Worm (Caenorhabditis elegans) whole organism, young adult: ENCODE data around the gene C17G10.6.

ENCODE experiments used
- B0019.2 ChIP-seq: fragments of 200-800 bp; sonication (Bioruptor generic); conservative IDR thresholded peaks from 2 replicates; pipeline ENCODE4 v1.3.6; 2022; ENCODE audit warnings: missing genetic modification reagents, missing genetic modification characterization, missing compliant biosample characterization
- B0035.1 ChIP-seq: sonication (generic microtip); optimal IDR thresholded peaks from 2 replicates; lab custom pipeline; 2016; ENCODE audit warnings: missing genetic modification characterization, mild to moderate bottlenecking, missing compliant biosample characterization, missing genotype, missing genetic modification reagents
- B0261.1 ChIP-seq: sonication (generic microtip); optimal IDR thresholded peaks from 2 replicates; lab custom pipeline; 2016; ENCODE audit warnings: mild to moderate bottlenecking, missing genetic modification characterization, moderate library complexity, missing compliant biosample characterization
- D2030.7 ChIP-seq: fragments of 200-800 bp; sonication (Bioruptor generic); IDR thresholded peaks from 2 replicates; pipeline ENCODE4 v1.3.6; 2022; ENCODE audit warnings: missing genetic modification reagents, missing genetic modification characterization, missing compliant biosample characterization
- F37B4.10 ChIP-seq: fragments of 200-800 bp; sonication (Bioruptor generic); IDR thresholded peaks from 2 replicates; pipeline ENCODE4 v1.3.6; 2022; ENCODE audit warnings: missing genetic modification characterization, missing compliant biosample characterization
- F52B5.7 ChIP-seq: sonication (generic microtip); optimal IDR thresholded peaks from 2 replicates; lab custom pipeline; 2016; ENCODE audit warnings: mild to moderate bottlenecking, missing genetic modification characterization, missing compliant biosample characterization
- F57C9.4 ChIP-seq: sonication (generic microtip); optimal IDR thresholded peaks from 2 replicates; lab custom pipeline; 2017; ENCODE audit warnings: mild to moderate bottlenecking, missing genetic modification characterization, missing compliant biosample characterization
- T26A5.8 ChIP-seq: sonication (generic microtip); optimal IDR thresholded peaks from 2 replicates; lab custom pipeline; 2016; ENCODE audit warnings: missing genetic modification characterization, missing compliant biosample characterization
- Y53G8AR.9 ChIP-seq: fragments of 200-800 bp; sonication (Bioruptor generic); conservative IDR thresholded peaks from 2 replicates; pipeline ENCODE4 v1.3.6; 2022; ENCODE audit warnings: missing genetic modification reagents, missing genetic modification characterization, missing compliant biosample characterization
- Y56A3A.18 ChIP-seq: fragments of 200-800 bp; sonication (Bioruptor generic); IDR thresholded peaks from 2 replicates; pipeline ENCODE4 v1.3.6; 2022; ENCODE audit warnings: missing genetic modification reagents, missing genetic modification characterization, missing compliant biosample characterization
- Y67H2A.10 ChIP-seq: fragments of 200-800 bp; sonication (Bioruptor generic); conservative IDR thresholded peaks from 2 replicates; pipeline ENCODE4 v1.3.6; 2022; ENCODE audit warnings: missing genetic modification reagents, missing genetic modification characterization, missing compliant biosample characterization
- ZK185.1 ChIP-seq: sonication (generic microtip); optimal IDR thresholded peaks from 2 replicates; lab custom pipeline; 2016; ENCODE audit warnings: mild to moderate bottlenecking, missing genetic modification characterization, missing compliant biosample characterization; ENCODE audit not compliant: poor library complexity, severe bottlenecking
- aptf-2 ChIP-seq: fragments of 200-800 bp; sonication (Bioruptor generic); conservative IDR thresholded peaks from 2 replicates; pipeline ENCODE4 v1.3.6; 2022; ENCODE audit warnings: missing genetic modification reagents, missing genetic modification characterization, missing compliant biosample characterization
- attf-3 ChIP-seq: fragments of 200-800 bp; sonication (Bioruptor generic); conservative IDR thresholded peaks from 2 replicates; pipeline ENCODE4 v1.3.6; 2022; ENCODE audit warnings: missing genetic modification reagents, missing genetic modification characterization, missing compliant biosample characterization
- attf-5 ChIP-seq: fragments of 200-800 bp; sonication (Bioruptor generic); optimal IDR thresholded peaks from 2 replicates; lab custom pipeline; 2018; ENCODE audit warnings: mild to moderate bottlenecking, missing genetic modification characterization, missing compliant biosample characterization
- ceh-100 ChIP-seq: fragments of 200-800 bp; sonication (Bioruptor generic); IDR thresholded peaks from 2 replicates; pipeline ENCODE4 v1.3.6; 2022; ENCODE audit warnings: missing genetic modification reagents, missing genetic modification characterization, missing compliant biosample characterization
- ceh-79 ChIP-seq: sonication (generic microtip); optimal IDR thresholded peaks from 2 replicates; lab custom pipeline; 2017; ENCODE audit warnings: mild to moderate bottlenecking, missing genetic modification characterization, missing compliant biosample characterization
- ceh-91 ChIP-seq: fragments of 200-800 bp; sonication (Bioruptor generic); IDR thresholded peaks from 2 replicates; pipeline ENCODE4 v1.3.6; 2022; ENCODE audit warnings: missing genetic modification reagents, missing genetic modification characterization, missing compliant biosample characterization
- dox-1 ChIP-seq: fragments of 200-800 bp; sonication (Bioruptor generic); IDR thresholded peaks from 2 replicates; pipeline ENCODE4 v1.3.6; 2022; ENCODE audit warnings: missing genetic modification reagents, missing genetic modification characterization, missing compliant biosample characterization
- efl-1 ChIP-seq: fragments of 150-350 bp; optimal IDR thresholded peaks from 2 replicates; lab custom pipeline; 2014; ENCODE audit warnings: missing biosample characterization, missing genetic modification reagents, missing genetic modification characterization
- egl-18 ChIP-seq: fragments of 200-800 bp; sonication (Bioruptor generic); IDR thresholded peaks from 2 replicates; pipeline ENCODE4 v1.3.6; 2022; ENCODE audit warnings: missing genetic modification reagents, missing genetic modification characterization, missing compliant biosample characterization
- egl-44 ChIP-seq: fragments of 200-800 bp; sonication (Bioruptor generic); IDR thresholded peaks from 2 replicates; pipeline ENCODE4 v1.3.6; 2022; ENCODE audit warnings: missing genetic modification reagents, missing genetic modification characterization, missing compliant biosample characterization
- ets-4 ChIP-seq: fragments of 200-800 bp; sonication (Bioruptor generic); optimal IDR thresholded peaks from 2 replicates; lab custom pipeline; 2018; ENCODE audit warnings: mild to moderate bottlenecking, missing genetic modification characterization, missing compliant biosample characterization
- fkh-3 ChIP-seq: sonication (generic microtip); optimal IDR thresholded peaks from 2 replicates; lab custom pipeline; 2016; ENCODE audit warnings: mild to moderate bottlenecking, missing genetic modification characterization, missing compliant biosample characterization
- hlh-12 ChIP-seq: sonication (generic microtip); optimal IDR thresholded peaks from 2 replicates; lab custom pipeline; 2016; ENCODE audit warnings: missing genetic modification characterization, missing compliant biosample characterization
- hlh-26 ChIP-seq: fragments of 200-800 bp; sonication (Bioruptor generic); conservative IDR thresholded peaks from 2 replicates; pipeline ENCODE4 v1.3.6; 2022; ENCODE audit warnings: missing genetic modification reagents, missing genetic modification characterization, missing compliant biosample characterization
- hsf-1 ChIP-seq: fragments of 200-800 bp; sonication (Bioruptor generic); IDR thresholded peaks from 2 replicates; pipeline ENCODE4 v1.3.6; 2022; ENCODE audit warnings: missing genetic modification reagents, missing genetic modification characterization, missing compliant biosample characterization
- let-526 ChIP-seq: fragments of 200-800 bp; sonication (Bioruptor generic); IDR thresholded peaks from 2 replicates; pipeline ENCODE4 v1.3.6; 2022; ENCODE audit warnings: missing genetic modification reagents, missing genetic modification characterization, missing compliant biosample characterization
- lin-54 ChIP-seq: fragments of 200-800 bp; sonication (Bioruptor generic); optimal IDR thresholded peaks from 2 replicates; lab custom pipeline; 2018; ENCODE audit warnings: mild to moderate bottlenecking, missing genetic modification characterization, missing compliant biosample characterization
- mcd-1 ChIP-seq: fragments of 200-800 bp; sonication (Bioruptor generic); IDR thresholded peaks from 2 replicates; pipeline ENCODE4 v1.3.6; 2022; ENCODE audit warnings: missing genetic modification reagents, missing genetic modification characterization, missing compliant biosample characterization
- mel-28 ChIP-seq: sonication (generic microtip); optimal IDR thresholded peaks from 2 replicates; lab custom pipeline; 2016; ENCODE audit warnings: borderline replicate concordance, mild to moderate bottlenecking, missing genetic modification characterization, missing compliant biosample characterization
- mes-4 ChIP-seq: sonication (generic microtip); optimal IDR thresholded peaks from 2 replicates; lab custom pipeline; 2016; ENCODE audit warnings: missing genotype, missing genetic modification characterization, missing compliant biosample characterization
- nhr-27 ChIP-seq: fragments of 200-800 bp; sonication (Bioruptor generic); optimal IDR thresholded peaks from 2 replicates; lab custom pipeline; 2018; ENCODE audit warnings: mild to moderate bottlenecking, missing genetic modification characterization, moderate library complexity, missing compliant biosample characterization
- pbrm-1 ChIP-seq: fragments of 200-800 bp; sonication (Bioruptor generic); IDR thresholded peaks from 2 replicates; pipeline ENCODE4 v1.3.6; 2022; ENCODE audit warnings: missing genetic modification reagents, missing genetic modification characterization, missing compliant biosample characterization
- repo-1 ChIP-seq: sonication (generic microtip); optimal IDR thresholded peaks from 2 replicates; lab custom pipeline; 2017; ENCODE audit warnings: mild to moderate bottlenecking, missing genetic modification characterization, missing compliant biosample characterization
- snpc-4 ChIP-seq, 5 experiments: fragments of 150-350 bp in 1 of 5; sonication (generic microtip) in 4 of 5; optimal IDR thresholded peaks; 2 replicates each; lab custom pipeline; 2014 to 2018; ENCODE audit warnings: missing genetic modification characterization in 5 of 5, missing biosample characterization in 3 of 5, antibody characterized with exemption in 2 of 5, mild to moderate bottlenecking in 2 of 5, missing compliant biosample characterization in 2 of 5, missing genotype in 2 of 5, moderate library complexity in 2 of 5, missing genetic modification reagents in 1 of 5
- sptf-2 ChIP-seq: fragments of 200-800 bp; sonication (Bioruptor generic); optimal IDR thresholded peaks from 2 replicates; lab custom pipeline; 2018; ENCODE audit warnings: mild to moderate bottlenecking, missing genetic modification characterization, missing compliant biosample characterization
- unc-62 ChIP-seq: fragments of 150-350 bp; optimal IDR thresholded peaks from 2 replicates; lab custom pipeline; 2014; ENCODE audit warnings: missing biosample characterization, missing genetic modification reagents, missing genetic modification characterization
- zfh-2 ChIP-seq: fragments of 200-800 bp; sonication (Bioruptor generic); conservative IDR thresholded peaks from 2 replicates; pipeline ENCODE4 v1.3.6; 2022; ENCODE audit warnings: missing genetic modification reagents, missing genetic modification characterization, missing compliant biosample characterization
- ztf-25 ChIP-seq: fragments of 200-800 bp; sonication (Bioruptor generic); IDR thresholded peaks from 2 replicates; pipeline ENCODE4 v1.3.6; 2022; ENCODE audit warnings: missing genetic modification reagents, missing genetic modification characterization, missing compliant biosample characterization
- ztf-6 ChIP-seq: fragments of 200-800 bp; sonication (Bioruptor generic); IDR thresholded peaks from 2 replicates; pipeline ENCODE4 v1.3.6; 2022; ENCODE audit warnings: missing genetic modification reagents, missing genetic modification characterization, missing compliant biosample characterization

Gene C17G10.6

DNA sequence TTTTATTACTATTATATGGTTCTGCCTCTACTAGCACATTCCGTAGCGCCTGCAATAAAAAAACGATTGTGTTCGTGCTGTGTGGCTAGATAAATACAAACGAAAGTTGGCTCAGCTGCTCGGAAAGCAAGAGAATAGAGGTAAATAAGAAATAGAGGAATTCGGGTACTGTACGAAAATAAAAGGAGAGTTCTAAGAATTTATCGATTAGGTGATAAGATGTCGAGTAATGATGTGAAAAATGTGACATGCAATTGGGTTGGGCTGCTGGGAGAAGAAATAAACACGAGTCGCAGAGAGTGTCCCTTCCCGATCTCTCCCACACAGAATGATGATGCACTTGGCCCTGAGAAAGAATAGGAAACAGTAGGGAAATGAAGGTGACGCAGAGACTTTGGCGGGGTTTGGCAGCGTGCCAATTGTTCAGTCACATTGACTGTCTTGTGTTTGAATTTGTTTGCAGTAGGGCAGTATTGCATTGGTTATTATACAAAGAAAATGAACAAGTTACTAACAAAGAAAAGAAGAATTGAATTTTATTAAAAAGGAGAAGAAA, 9.6 kb downstream of the C17G10.6 start, which contains the start of gene cdc-14 (continued):
- TF ChIP-seq attf-5 (GFP tag; lab: Kevin White, UChicago) (peak; percentile 90), ceh-100 (peak; percentile 52; the same call in 1 of the 2 replicates), Y53G8AR.9 (GFP tag; lab: Robert Waterston, UW) (no peak), dox-1 (GFP tag; lab: Robert Waterston, UW) (peak; percentile 70), lin-54 (GFP tag; lab: Kevin White, UChicago) (peak; percentile 36), snpc-4 (GFP tag; optimal IDR thresholded peaks at IDR 0.05; lab: Kevin White, UChicago) (no peak), snpc-4 (tag; optimal IDR thresholded peaks at IDR 0.05; lab: Kevin White, UChicago) (peak in 3 of 4 experiments; percentile 38 to 67 (median 67)), D2030.7 (no peak), nhr-27 (tag; lab: Kevin White, UChicago) (no peak), F37B4.10 (GFP tag; lab: Robert Waterston, UW) (no peak), ceh-91 (no peak), hlh-12 (tag; lab: Kevin White, UChicago) (no peak)

DNA sequence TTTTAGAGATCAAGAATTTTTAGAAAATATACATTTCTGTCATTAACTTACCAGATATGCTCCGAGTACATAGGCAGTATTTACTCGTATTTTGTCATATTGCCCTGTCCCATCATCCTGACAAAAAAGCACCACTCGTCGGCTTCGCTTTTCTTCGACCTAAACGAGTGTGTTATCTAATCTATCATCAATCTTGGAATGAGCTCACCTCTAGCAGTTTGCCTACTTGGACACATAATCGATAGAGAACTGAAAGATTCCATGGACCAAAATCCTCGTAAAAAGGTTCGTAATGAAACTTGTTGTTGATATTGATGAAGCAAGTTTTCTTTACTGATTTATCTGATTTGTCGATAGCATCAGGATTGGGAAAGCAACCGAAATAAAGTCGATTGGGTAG, 10.2 kb downstream of the C17G10.6 start:
- TF ChIP-seq unc-62 (GFP tag; lab: Kevin White, UChicago) (no peak), B0035.1 (tag; lab: Kevin White, UChicago) (no peak), B0019.2 (GFP tag; lab: Robert Waterston, UW) (no peak), egl-44 (GFP tag; lab: Robert Waterston, UW) (no peak)
- TF ChIP-seq, all 124 proteins: peak for 0

DNA sequence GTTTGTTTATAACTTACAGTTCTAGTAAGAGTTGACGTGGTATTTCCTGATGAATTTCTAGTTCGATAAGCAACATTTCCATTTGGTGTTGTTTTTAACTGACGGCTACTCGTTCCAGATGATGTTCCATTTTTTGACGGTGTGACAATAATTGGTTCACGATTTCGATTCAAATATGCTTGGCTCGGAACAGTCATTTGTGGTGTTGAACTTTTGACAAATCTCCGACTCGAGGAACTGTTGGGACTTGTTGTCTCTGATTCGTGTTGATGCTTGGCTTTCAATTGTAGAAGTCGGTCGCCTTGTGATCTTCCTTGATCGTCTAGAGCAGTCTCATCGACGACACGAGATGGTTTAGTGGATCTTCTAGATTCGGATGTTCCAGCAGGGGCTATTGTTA, 11.5 kb downstream of the C17G10.6 start:
- TF ChIP-seq sptf-2 (GFP tag; lab: Kevin White, UChicago): no peak
- 0 out of 2 replicates have a peak, but pooled peaks have one; percentile 41 for TF ChIP-seq hsf-1 (GFP tag; lab: Robert Waterston, UW)

DNA sequence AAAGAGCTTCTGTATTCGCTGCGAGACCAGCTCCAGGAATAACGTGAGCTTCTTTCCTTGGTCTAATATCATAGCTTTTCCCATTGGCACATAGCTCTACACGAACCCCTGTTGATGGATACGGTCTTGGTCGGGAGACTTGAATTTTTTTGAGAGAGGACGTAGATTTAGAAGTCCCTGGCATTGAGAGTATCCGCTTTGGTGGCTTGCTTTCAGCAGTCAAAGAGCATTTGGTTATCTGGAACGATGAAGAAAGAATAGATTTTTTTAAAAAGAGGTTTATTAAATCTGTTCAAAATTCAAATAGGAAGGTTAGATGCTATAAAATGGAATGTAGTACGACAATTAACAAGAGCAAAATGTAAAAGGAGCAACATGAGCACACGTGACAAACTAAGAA, 13.4 kb downstream of the C17G10.6 start, which contains the start of gene C17G10.13:
TSS of gene C17G10.13 (minus strand) at position 101 of the 400 bp plus-strand sequence.
- TF ChIP-seq let-526 (GFP tag; lab: Robert Waterston, UW) (no peak), Y67H2A.10 (GFP tag; lab: Robert Waterston, UW) (no peak)

DNA sequence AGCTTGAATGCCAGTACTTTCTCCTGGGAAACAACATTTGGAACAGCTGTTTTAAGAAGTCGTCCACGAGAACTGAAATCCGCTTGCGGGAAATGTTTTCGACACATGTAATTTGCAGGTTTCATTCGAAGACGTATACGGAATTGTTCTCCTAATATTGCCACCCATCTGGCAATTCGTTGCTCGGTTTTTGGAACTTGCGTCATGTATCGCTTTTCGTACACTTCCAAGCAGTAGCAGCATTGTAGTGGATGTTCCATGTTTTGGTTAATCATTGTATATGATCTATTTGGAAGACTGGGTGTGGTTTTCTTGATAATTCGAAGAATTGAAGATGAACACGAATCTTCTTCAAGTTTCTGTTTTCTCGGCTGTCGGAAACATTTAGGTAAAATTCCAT, 15.3 kb downstream of the C17G10.6 start:
- TF ChIP-seq F57C9.4 (no peak), ZK185.1 (tag; lab: Kevin White, UChicago) (no peak), hlh-26 (GFP tag; lab: Robert Waterston, UW) (no peak), fkh-3 (tag; lab: Kevin White, UChicago) (no peak), zfh-2 (no peak), efl-1 (GFP tag; lab: Kevin White, UChicago) (no peak), ztf-6 (GFP tag; lab: Robert Waterston, UW) (no peak), Y56A3A.18 (no peak), mes-4 (tag; lab: Kevin White, UChicago) (no peak), ztf-25 (GFP tag; lab: Robert Waterston, UW) (no peak)

DNA sequence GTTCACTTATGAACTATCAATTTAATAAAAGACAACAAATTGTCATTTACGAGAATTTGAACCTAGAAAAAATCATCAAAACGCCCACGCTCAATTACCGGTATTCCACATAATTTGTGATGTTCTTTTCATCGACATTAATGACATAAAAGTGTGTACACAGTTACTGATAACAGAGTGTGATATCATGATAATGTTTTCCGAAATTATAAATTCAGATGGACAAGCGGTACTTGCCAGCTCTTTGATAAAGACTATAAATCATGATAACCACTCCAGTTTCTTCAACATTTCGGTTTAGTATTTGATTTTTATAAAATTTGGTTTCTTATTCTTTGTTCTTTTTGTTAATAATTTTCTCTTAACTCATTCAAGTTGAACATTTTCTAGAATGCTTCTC, 17.3 kb downstream of the C17G10.6 start, which contains the start of gene lys-8:
TSS of gene lys-8 (plus strand) at position 391 of the 400 bp plus-strand sequence.
- TF ChIP-seq mcd-1 (no peak), ceh-79 (tag; lab: Kevin White, UChicago) (no peak), aptf-2 (GFP tag; lab: Robert Waterston, UW) (no peak), B0261.1 (tag; lab: Kevin White, UChicago) (no peak), F52B5.7 (tag; lab: Kevin White, UChicago) (no peak), ets-4 (GFP tag; lab: Kevin White, UChicago) (peak; percentile 44), repo-1 (no peak), pbrm-1 (GFP tag; lab: Robert Waterston, UW) (no peak), mel-28 (tag; lab: Kevin White, UChicago) (no peak), T26A5.8 (tag; lab: Kevin White, UChicago) (no peak), egl-18 (GFP tag; lab: Robert Waterston, UW) (no peak), attf-3 (GFP tag; lab: Robert Waterston, UW) (no peak), mes-4 (tag; lab: Kevin White, UChicago) (no peak)
